Worm (Caenorhabditis elegans): Measurements from ENCODE around the gene F41C3.8.

The F41C3.8 gene

DNA sequence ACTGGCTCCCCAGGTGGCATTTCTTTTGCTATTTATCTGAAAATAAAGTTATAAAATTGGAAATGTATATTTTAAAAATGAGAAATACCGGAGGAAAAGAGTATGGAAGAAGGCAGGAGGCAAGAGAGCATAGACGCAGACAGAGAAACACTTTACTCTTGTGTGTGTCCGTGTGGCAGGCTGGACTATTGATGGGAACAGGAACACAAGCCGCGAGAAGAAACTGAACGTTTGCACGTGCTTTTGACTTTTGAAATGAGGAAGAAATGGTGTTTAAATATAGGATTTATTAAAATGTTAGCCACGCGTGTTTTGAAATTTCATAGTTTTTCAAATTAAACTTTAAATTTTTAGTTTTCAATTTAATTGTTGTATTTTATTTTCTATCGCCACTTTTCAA, 10.3 kb downstream of the F41C3.8 start, which contains the start of gene F10G7.10:
Gene F10G7.10, minus strand, starts transcription at position 145 of the 400 bp plus-strand sequence.
- TF ChIP-seq hmg-4 (GFP tag; optimal IDR thresholded peaks at IDR 0.05) (no peak), F13C5.2 (tag; optimal IDR thresholded peaks at IDR 0.05) (no peak), tbx-37 (GFP tag; conservative IDR thresholded peaks at IDR 0.05) (no peak), pes-1 (GFP tag; IDR thresholded peaks at IDR 0.05) (no peak), hmbx-1 (tag; optimal IDR thresholded peaks at IDR 0.05) (no peak), ceh-13 (GFP tag; optimal IDR thresholded peaks at IDR 0.05) (no peak), ama-1 (optimal IDR thresholded peaks at IDR 0.05) (no peak), flt-1 (GFP tag; IDR thresholded peaks at IDR 0.05) (no peak)

DNA sequence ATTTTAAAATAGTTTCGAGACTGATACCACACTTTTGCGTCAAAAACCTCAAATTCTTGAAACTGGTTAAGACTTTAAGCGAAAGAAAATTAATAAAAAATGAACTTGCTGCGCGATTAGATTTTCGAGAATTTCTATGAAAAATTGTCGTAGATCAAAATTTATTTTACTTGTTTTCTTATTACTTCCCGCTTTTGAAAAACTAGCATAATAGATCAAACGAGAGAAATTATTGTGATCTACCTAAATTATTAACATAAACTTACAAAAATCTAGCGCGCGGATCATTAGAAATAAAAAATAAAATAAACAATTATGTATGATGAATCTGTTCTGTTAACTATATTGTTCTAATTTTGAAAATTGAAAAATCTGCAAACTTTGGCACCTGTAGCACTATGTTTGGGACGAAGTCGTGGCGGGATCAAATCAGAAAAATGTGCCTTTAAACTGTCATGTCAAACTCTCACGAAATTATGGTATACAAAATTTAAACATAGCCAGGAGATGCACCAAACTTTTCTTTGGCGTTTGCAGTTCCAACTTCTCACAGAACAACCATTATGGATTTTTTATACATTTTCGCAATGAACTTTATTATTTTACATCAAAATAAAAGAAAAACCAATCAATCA, 11.0 kb downstream of the F41C3.8 start:
- no peak for TF ChIP-seq ceh-36 (tag; optimal IDR thresholded peaks at IDR 0.05)
- TF ChIP-seq tra-4 (tag; optimal IDR thresholded peaks at IDR 0.05): no peak
- no peak for TF ChIP-seq F13C5.2 (tag; optimal IDR thresholded peaks at IDR 0.05)
- no peak for TF ChIP-seq tbx-11 (GFP tag; IDR thresholded peaks at IDR 0.05)
- TF ChIP-seq hmbx-1 (tag; optimal IDR thresholded peaks at IDR 0.05): no peak
- no peak for TF ChIP-seq ets-7 (tag; optimal IDR thresholded peaks at IDR 0.05)
- TF ChIP-seq hmg-4 (GFP tag; optimal IDR thresholded peaks at IDR 0.05): no peak
- TF ChIP-seq aly-1 (tag; optimal IDR thresholded peaks at IDR 0.05): no peak
- no peak for TF ChIP-seq ceh-13 (GFP tag; optimal IDR thresholded peaks at IDR 0.05)
- no peak for TF ChIP-seq B0310.2 (tag; optimal IDR thresholded peaks at IDR 0.05)
- no peak for TF ChIP-seq flt-1 (GFP tag; IDR thresholded peaks at IDR 0.05)
- TF ChIP-seq tbx-37 (GFP tag; conservative IDR thresholded peaks at IDR 0.05): no peak
- no peak for TF ChIP-seq pes-1 (GFP tag; IDR thresholded peaks at IDR 0.05)
- no peak for TF ChIP-seq scrt-1 (GFP tag; IDR thresholded peaks at IDR 0.05)
- no peak for TF ChIP-seq ama-1 (optimal IDR thresholded peaks at IDR 0.05)
- TF ChIP-seq hnd-1 (tag; optimal IDR thresholded peaks at IDR 0.05): no peak
- no peak for TF ChIP-seq sea-1 (GFP tag; conservative IDR thresholded peaks at IDR 0.05)

DNA sequence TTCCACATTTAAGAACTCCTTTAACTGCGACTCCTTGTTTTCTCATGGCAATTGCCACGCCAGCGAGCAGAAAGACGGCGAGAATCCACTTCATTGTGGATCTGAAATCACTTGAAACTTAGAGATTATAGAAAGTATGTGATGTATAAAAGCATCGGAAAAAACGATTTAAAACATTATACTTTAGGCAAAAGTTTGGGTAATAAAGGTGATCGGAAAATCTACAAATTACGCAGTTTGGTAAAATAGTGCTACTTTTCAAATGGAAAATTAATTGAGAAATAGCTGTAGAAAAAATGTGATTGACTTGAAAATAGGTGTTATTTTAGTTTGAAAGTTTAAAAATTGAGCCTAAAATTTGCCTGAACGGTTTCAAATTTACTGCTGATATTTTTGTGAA, 11.9 kb downstream of the F41C3.8 start, which contains the start of gene ttr-41:
Gene ttr-41, minus strand, starts transcription at position 101 of the 400 bp plus-strand sequence.
- no peak for TF ChIP-seq hnd-1 (tag; optimal IDR thresholded peaks at IDR 0.05)
- no peak for TF ChIP-seq tra-4 (tag; optimal IDR thresholded peaks at IDR 0.05)
- TF ChIP-seq B0310.2 (tag; optimal IDR thresholded peaks at IDR 0.05): no peak
- TF ChIP-seq scrt-1 (GFP tag; IDR thresholded peaks at IDR 0.05): no peak
- TF ChIP-seq pes-1 (GFP tag; IDR thresholded peaks at IDR 0.05): no peak
- TF ChIP-seq ama-1 (optimal IDR thresholded peaks at IDR 0.05): no peak
- TF ChIP-seq ets-7 (tag; optimal IDR thresholded peaks at IDR 0.05): no peak
- no peak for TF ChIP-seq ceh-36 (tag; optimal IDR thresholded peaks at IDR 0.05)
- TF ChIP-seq hmbx-1 (tag; optimal IDR thresholded peaks at IDR 0.05): no peak
- no peak for TF ChIP-seq tbx-11 (GFP tag; IDR thresholded peaks at IDR 0.05)

DNA sequence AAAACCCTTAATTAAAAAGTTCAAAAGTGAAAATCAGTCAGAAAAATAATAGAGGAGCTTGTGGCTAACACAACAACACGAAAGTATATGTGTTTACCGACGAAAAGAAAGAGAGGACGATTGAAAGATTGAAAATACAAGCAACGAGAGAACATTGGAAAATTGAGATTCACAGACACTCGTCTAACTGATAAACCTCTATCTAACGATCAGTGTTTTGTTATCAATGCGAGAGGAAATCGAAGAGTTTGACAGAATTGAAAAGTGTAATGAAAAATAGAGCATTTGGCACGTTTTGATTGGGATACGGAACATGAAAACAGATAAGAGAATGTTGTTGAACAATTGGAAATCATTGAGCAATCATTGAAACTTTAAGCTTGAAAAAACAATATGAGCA, 12.8 kb downstream of the F41C3.8 start:
- TF ChIP-seq tbx-37 (GFP tag; conservative IDR thresholded peaks at IDR 0.05): no peak
- no peak for TF ChIP-seq scrt-1 (GFP tag; IDR thresholded peaks at IDR 0.05)
- no peak for TF ChIP-seq tra-4 (tag; optimal IDR thresholded peaks at IDR 0.05)
- no peak for TF ChIP-seq B0310.2 (tag; optimal IDR thresholded peaks at IDR 0.05)
- TF ChIP-seq F13C5.2 (tag; optimal IDR thresholded peaks at IDR 0.05): no peak
- no peak for TF ChIP-seq ama-1 (optimal IDR thresholded peaks at IDR 0.05)
- TF ChIP-seq hnd-1 (tag; optimal IDR thresholded peaks at IDR 0.05): no peak
- TF ChIP-seq flt-1 (GFP tag; IDR thresholded peaks at IDR 0.05): no peak
- TF ChIP-seq hmbx-1 (tag; optimal IDR thresholded peaks at IDR 0.05): no peak
- no peak for TF ChIP-seq ceh-13 (GFP tag; optimal IDR thresholded peaks at IDR 0.05)
- TF ChIP-seq tbx-11 (GFP tag; IDR thresholded peaks at IDR 0.05): no peak
- no peak for TF ChIP-seq ets-7 (tag; optimal IDR thresholded peaks at IDR 0.05)
- no peak for TF ChIP-seq pes-1 (GFP tag; IDR thresholded peaks at IDR 0.05)
- TF ChIP-seq sea-1 (GFP tag; conservative IDR thresholded peaks at IDR 0.05): no peak
- TF ChIP-seq ceh-36 (tag; optimal IDR thresholded peaks at IDR 0.05): no peak
- no peak for TF ChIP-seq aly-1 (tag; optimal IDR thresholded peaks at IDR 0.05)
- no peak for TF ChIP-seq hmg-4 (GFP tag; optimal IDR thresholded peaks at IDR 0.05)

DNA sequence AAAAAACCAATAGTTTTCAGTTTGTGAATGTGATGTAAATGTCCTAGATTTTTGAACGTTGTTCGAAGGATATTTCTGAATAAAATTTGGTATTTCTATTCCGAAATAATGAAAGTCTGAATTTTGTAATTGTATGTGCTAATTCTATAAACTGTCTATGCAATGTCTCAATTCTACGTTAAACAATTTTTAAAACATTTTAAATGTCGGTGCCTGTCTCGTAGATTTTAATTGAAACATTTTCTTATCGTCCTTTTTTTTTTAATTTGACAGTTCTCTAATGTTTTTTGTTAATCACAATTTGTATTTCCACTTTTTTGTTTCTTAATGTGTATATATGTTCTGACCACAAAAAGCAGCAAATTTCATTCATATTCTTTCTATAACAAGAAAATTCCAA, 13.9 kb downstream of the F41C3.8 start, which contains the start of gene F41C3.7:
Gene F41C3.7, plus strand, starts transcription at position 301 of the 400 bp plus-strand sequence.
- TF ChIP-seq tbx-11 (GFP tag; IDR thresholded peaks at IDR 0.05): no peak
- TF ChIP-seq F13C5.2 (tag; optimal IDR thresholded peaks at IDR 0.05): no peak
- TF ChIP-seq hmg-4 (GFP tag; optimal IDR thresholded peaks at IDR 0.05): no peak
- no peak for TF ChIP-seq hmbx-1 (tag; optimal IDR thresholded peaks at IDR 0.05)
- no peak for TF ChIP-seq ceh-36 (tag; optimal IDR thresholded peaks at IDR 0.05)
- TF ChIP-seq B0310.2 (tag; optimal IDR thresholded peaks at IDR 0.05): no peak
- TF ChIP-seq flt-1 (GFP tag; IDR thresholded peaks at IDR 0.05): no peak
- TF ChIP-seq ama-1 (optimal IDR thresholded peaks at IDR 0.05): no peak
- TF ChIP-seq pes-1 (GFP tag; IDR thresholded peaks at IDR 0.05): no peak
- TF ChIP-seq sea-1 (GFP tag; conservative IDR thresholded peaks at IDR 0.05): no peak
- no peak for TF ChIP-seq scrt-1 (GFP tag; IDR thresholded peaks at IDR 0.05)
- no peak for TF ChIP-seq aly-1 (tag; optimal IDR thresholded peaks at IDR 0.05)
- no peak for TF ChIP-seq tra-4 (tag; optimal IDR thresholded peaks at IDR 0.05)
- no peak for TF ChIP-seq tbx-37 (GFP tag; conservative IDR thresholded peaks at IDR 0.05)
- TF ChIP-seq ets-7 (tag; optimal IDR thresholded peaks at IDR 0.05): no peak
- no peak for TF ChIP-seq hnd-1 (tag; optimal IDR thresholded peaks at IDR 0.05)
- no peak for TF ChIP-seq ceh-13 (GFP tag; optimal IDR thresholded peaks at IDR 0.05)

DNA sequence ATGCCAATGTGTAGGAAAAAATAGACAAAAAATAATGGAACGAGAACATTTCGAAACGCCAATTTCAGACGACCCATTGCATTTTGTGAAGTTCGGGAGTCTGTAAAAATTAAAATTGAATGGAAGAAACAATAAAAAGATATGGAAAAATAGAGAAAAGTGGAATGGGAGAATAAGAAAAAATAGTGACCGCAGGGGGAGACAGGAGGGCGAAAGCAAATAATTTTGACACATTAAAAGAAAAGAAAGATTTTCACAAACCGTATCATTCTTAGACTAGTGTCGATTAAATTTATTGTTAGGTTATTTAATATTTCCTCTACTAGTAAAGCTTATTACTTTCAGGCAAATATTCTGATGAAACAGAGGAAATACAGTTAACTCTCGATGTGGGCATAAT, 18.0 kb downstream of the F41C3.8 start, which contains the start of gene F41C3.11:
Gene F41C3.11, minus strand, starts transcription at position 101 of the 400 bp plus-strand sequence.
- no peak for TF ChIP-seq ets-7 (tag; optimal IDR thresholded peaks at IDR 0.05)
- no peak for TF ChIP-seq aly-1 (tag; optimal IDR thresholded peaks at IDR 0.05)
- TF ChIP-seq scrt-1 (GFP tag; IDR thresholded peaks at IDR 0.05): no peak
- no peak for TF ChIP-seq ama-1 (optimal IDR thresholded peaks at IDR 0.05)

DNA sequence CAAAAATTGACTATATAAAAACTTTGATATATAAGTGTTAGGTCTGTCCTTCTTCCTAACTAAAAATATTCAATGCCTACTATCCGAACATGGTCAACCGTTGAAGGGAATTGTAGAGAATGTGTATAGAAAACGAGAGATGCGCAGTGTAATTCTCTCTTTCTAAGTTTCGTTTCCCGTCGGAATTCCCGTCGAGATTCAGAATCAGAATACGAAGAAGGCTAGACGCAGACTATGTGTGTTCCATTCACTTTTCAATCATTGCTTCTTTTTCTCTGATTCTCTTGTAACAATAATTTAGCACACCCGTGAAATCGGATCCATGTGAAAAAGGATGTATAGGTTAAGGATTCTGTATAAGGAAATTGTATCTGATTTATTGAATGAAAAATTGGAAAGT, 18.6 kb downstream of the F41C3.8 start:
- no peak for TF ChIP-seq scrt-1 (GFP tag; IDR thresholded peaks at IDR 0.05)
- TF ChIP-seq hmg-4 (GFP tag; optimal IDR thresholded peaks at IDR 0.05): no peak
- TF ChIP-seq hnd-1 (tag; optimal IDR thresholded peaks at IDR 0.05): no peak
- TF ChIP-seq sea-1 (GFP tag; conservative IDR thresholded peaks at IDR 0.05): no peak
- no peak for TF ChIP-seq B0310.2 (tag; optimal IDR thresholded peaks at IDR 0.05)
- no peak for TF ChIP-seq ceh-13 (GFP tag; optimal IDR thresholded peaks at IDR 0.05)
- TF ChIP-seq flt-1 (GFP tag; IDR thresholded peaks at IDR 0.05): no peak
- TF ChIP-seq ceh-36 (tag; optimal IDR thresholded peaks at IDR 0.05): no peak
- no peak for TF ChIP-seq pes-1 (GFP tag; IDR thresholded peaks at IDR 0.05)
- no peak for TF ChIP-seq F13C5.2 (tag; optimal IDR thresholded peaks at IDR 0.05)
- TF ChIP-seq ama-1 (optimal IDR thresholded peaks at IDR 0.05): no peak
- TF ChIP-seq ets-7 (tag; optimal IDR thresholded peaks at IDR 0.05): no peak
- no peak for TF ChIP-seq tra-4 (tag; optimal IDR thresholded peaks at IDR 0.05)
- no peak for TF ChIP-seq hmbx-1 (tag; optimal IDR thresholded peaks at IDR 0.05)
- no peak for TF ChIP-seq aly-1 (tag; optimal IDR thresholded peaks at IDR 0.05)
- no peak for TF ChIP-seq tbx-11 (GFP tag; IDR thresholded peaks at IDR 0.05)
- TF ChIP-seq tbx-37 (GFP tag; conservative IDR thresholded peaks at IDR 0.05): no peak
